Fruit fly (Drosophila melanogaster): ENCODE measurements around the gene CG42464.
A peak's percentile ranks its signal among the peaks of the same experiment; 100 is the strongest.

The CG42464 gene

DNA sequence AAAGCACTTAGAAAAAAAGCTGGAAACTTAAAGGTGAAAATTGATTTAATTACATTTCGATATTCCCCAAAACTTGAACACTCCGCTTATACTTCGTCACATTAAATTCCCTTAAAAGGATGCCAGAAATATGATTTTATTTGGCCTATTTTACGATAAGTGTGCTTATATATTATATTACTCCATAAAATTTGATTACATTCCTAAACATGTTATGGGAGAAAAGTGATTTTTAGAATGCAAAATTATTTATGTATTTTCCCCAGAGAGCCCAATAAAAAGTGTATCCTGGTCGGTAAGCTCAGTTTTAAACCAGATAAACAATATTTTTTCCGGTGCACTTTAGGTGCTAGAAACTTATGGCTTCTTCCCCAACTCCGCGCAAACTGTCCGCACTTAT lies 38.4 kb downstream of the CG42464 start:
- TF ChIP-seq toe (GFP tag; optimal IDR thresholded peaks at IDR 0.05) (no peak), ovo (GFP tag; optimal IDR thresholded peaks at IDR 0.05) (no peak), tj (GFP tag; optimal IDR thresholded peaks at IDR 0.05) (no peak), CG11617 (GFP tag; optimal IDR thresholded peaks at IDR 0.05) (no peak), cnc (optimal IDR thresholded peaks at IDR 0.05) (no peak), Hr96 (GFP tag; optimal IDR thresholded peaks at IDR 0.05) (no peak), kay (GFP tag; ENCODE audit: borderline replicate concordance) (no peak), CG7045 (GFP tag; optimal IDR thresholded peaks at IDR 0.05) (no peak), cic (GFP tag; optimal IDR thresholded peaks at IDR 0.05) (no peak), CG7101 (tag; optimal IDR thresholded peaks at IDR 0.05) (no peak), pad (GFP tag; optimal IDR thresholded peaks at IDR 0.05) (no peak), CG5204 (GFP tag; optimal IDR thresholded peaks at IDR 0.05) (no peak), Clk (GFP tag; optimal IDR thresholded peaks at IDR 0.05) (no peak), CG12768 (GFP tag; optimal IDR thresholded peaks at IDR 0.05) (no peak), Mnt (GFP tag; optimal IDR thresholded peaks at IDR 0.05) (no peak), Crg-1 (GFP tag; optimal IDR thresholded peaks at IDR 0.05) (no peak), CG1620 (GFP tag; optimal IDR thresholded peaks at IDR 0.05) (no peak)

DNA sequence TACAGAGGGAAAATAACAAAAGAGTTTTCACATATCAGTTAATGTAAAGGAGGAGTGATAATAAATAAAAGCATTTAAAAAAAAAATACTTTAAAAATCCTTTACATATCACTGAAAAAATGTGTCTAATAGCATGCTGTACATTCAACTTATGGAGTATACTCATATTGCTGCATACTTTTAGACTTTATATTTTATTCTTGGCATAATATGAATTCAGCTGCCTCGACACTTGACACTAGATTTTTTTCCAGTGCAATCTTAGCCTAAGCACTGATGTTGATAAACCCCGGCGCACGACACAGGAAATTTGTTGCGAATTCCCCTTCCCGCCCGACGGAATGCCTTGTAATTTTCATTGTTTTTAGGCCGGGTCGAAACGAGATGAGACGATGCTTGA lies 41.2 kb downstream of the CG42464 start:
- TF ChIP-seq CG11617 (GFP tag; optimal IDR thresholded peaks at IDR 0.05) (no peak), CG1620 (GFP tag; optimal IDR thresholded peaks at IDR 0.05) (no peak), CG7045 (GFP tag; optimal IDR thresholded peaks at IDR 0.05) (no peak), Crg-1 (GFP tag; optimal IDR thresholded peaks at IDR 0.05) (no peak)

DNA sequence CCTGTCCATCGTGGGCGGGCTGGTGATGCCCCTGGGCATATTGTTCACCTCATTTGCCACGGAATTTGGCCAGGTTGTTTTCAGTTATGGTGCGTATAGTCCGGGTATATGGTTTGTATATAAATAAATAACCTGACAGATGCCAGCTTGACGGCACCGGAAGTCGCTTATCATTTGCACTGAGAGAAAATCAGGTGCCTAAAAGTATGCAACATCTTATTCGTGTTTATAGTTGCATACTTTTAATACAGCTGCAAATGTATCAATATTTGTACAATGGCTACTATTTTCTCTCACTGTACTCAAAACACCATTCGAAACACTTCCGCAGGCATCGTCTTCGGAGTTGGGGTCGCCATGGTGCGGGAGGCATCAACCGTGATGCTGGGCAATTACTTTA lies 49.4 kb downstream of the CG42464 start:
- TF ChIP-seq CG14711 (tag; optimal IDR thresholded peaks at IDR 0.05) (no peak), Crg-1 (GFP tag; optimal IDR thresholded peaks at IDR 0.05) (no peak), bab1 (GFP tag; optimal IDR thresholded peaks at IDR 0.05) (peak; percentile 7), CG7045 (GFP tag; optimal IDR thresholded peaks at IDR 0.05) (no peak)
